Worm (Caenorhabditis elegans): ENCODE data around the gene F25B4.8.

DNA sequence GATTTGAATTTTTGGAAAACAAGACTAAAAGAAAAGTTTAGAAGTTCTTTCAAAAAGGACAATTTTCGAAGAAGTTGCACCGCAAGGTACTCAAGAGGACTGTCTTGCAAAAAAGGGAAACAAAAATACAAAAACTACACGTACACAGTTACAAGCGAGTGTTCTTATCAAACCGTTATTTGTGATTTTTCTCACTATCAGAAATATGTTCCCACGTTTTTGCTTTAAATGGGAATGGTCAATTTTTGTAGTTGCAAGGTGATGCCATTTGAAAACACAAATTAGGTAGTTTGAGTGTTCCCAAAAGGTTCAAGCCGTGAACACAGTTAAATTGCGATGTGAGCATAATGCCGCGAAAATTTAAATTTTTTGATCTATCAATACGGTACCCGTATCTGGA lies 4.7 kb upstream of the F25B4.8 start:
- TF ChIP-seq nhr-25 (tag; optimal IDR thresholded peaks at IDR 0.05; ENCODE audit: borderline replicate concordance, insufficient read depth) (no peak), nhr-11 (tag; optimal IDR thresholded peaks at IDR 0.05) (no peak)
